Fruit fly (Drosophila melanogaster) whole organism, embryonic: Measurements from ENCODE around the gene CG42305.

Source experiments
- CG13424 ChIP-seq: fragments of 200-800 bp; sonication (Bioruptor generic); optimal IDR thresholded peaks from 2 replicates; lab custom pipeline; 2019; ENCODE audit warnings: missing biosample characterization, mild to moderate bottlenecking, missing genetic modification characterization, moderate library complexity
- CG2116 ChIP-seq: fragments of 200-800 bp; sonication (Bioruptor generic); optimal IDR thresholded peaks from 3 replicates; lab custom pipeline; 2018; ENCODE audit warnings: missing biosample characterization, mild to moderate bottlenecking, missing genetic modification characterization
- CHES-1-like ChIP-seq: fragments of 200-800 bp; sonication (Bioruptor generic); optimal IDR thresholded peaks from 2 replicates; lab custom pipeline; 2016; ENCODE audit warnings: missing biosample characterization, missing genetic modification characterization
- E2f2 ChIP-seq: fragments of 200-800 bp; sonication (Bioruptor generic); IDR thresholded peaks from 2 replicates; pipeline ENCODE4 v1.3.6; 2022; ENCODE audit warnings: missing biosample characterization, missing genetic modification characterization
- Ets65A ChIP-seq: fragments of 200-800 bp; sonication (Bioruptor generic); peaks from one replicate; lab custom pipeline; 2016; ENCODE audit warnings: missing biosample characterization, missing genetic modification characterization
- MESR4 ChIP-seq: fragments of 200-800 bp; sonication (Bioruptor generic); optimal IDR thresholded peaks from 2 replicates; lab custom pipeline; 2018; ENCODE audit warnings: missing biosample characterization, mild to moderate bottlenecking, missing genetic modification characterization, moderate library complexity
- Oaz ChIP-seq: fragments of 200-800 bp; sonication (Bioruptor generic); IDR thresholded peaks from 2 replicates; pipeline ENCODE4 v1.3.6; 2022; ENCODE audit warnings: missing biosample characterization, missing genetic modification characterization
- az2 ChIP-seq: fragments of 200-800 bp; sonication (Bioruptor generic); optimal IDR thresholded peaks from 3 replicates; lab custom pipeline; 2016; ENCODE audit warnings: missing biosample characterization, missing genetic modification characterization
- cg ChIP-seq: fragments of 200-800 bp; sonication (Bioruptor generic); optimal IDR thresholded peaks from 3 replicates; lab custom pipeline; 2019; ENCODE audit warnings: missing biosample characterization, mild to moderate bottlenecking, missing genetic modification characterization, moderate library complexity
- mld ChIP-seq: fragments of 200-800 bp; sonication (Bioruptor generic); IDR thresholded peaks from 3 replicates; pipeline ENCODE4 v1.3.6; 2022; ENCODE audit warnings: missing biosample characterization, missing genetic modification characterization; ENCODE audit not compliant: partially characterized antibody
- row ChIP-seq: fragments of 200-800 bp; sonication (Bioruptor generic); IDR thresholded peaks from 3 replicates; pipeline ENCODE4 v1.3.6; 2022; ENCODE audit warnings: missing biosample characterization, missing genetic modification characterization
- sens ChIP-seq: fragments of 200-800 bp; sonication (Bioruptor generic); peaks from one replicate; lab custom pipeline; 2016; ENCODE audit warnings: missing biosample characterization, missing genetic modification characterization

- no peak for TF ChIP-seq Oaz (GFP tag; lab: Robert Waterston, UW)
- TF ChIP-seq sens = peak; percentile 76
- no peak for TF ChIP-seq cg
- no peak for TF ChIP-seq mld (GFP tag; lab: Robert Waterston, UW)
- TF ChIP-seq Ets65A (GFP tag; lab: Kevin White, UChicago) = no peak
- TF ChIP-seq E2f2 = no peak
- no peak for TF ChIP-seq az2 (GFP tag; lab: Kevin White, UChicago)
- TF ChIP-seq CG13424 (tag; lab: Kevin White, UChicago) = no peak
- TF ChIP-seq MESR4 (GFP tag; lab: Kevin White, UChicago) = no peak
- TF ChIP-seq row = no peak
- TF ChIP-seq CG2116 (GFP tag; lab: Kevin White, UChicago) = no peak
- TF ChIP-seq CHES-1-like (GFP tag; lab: Kevin White, UChicago) = no peak
These were observed 23.5 kb upstream of the CG42305 start for dm6 chr2L:18788953-18789352.
